Worm (Caenorhabditis elegans) whole organism, L4/young adult: ENCODE data around the gene C04E12.5.

Source experiments
- W03F9.2 ChIP-seq: fragments of 150-350 bp; optimal IDR thresholded peaks from 2 replicates; lab custom pipeline; 2014; ENCODE audit warnings: missing biosample characterization, missing genetic modification characterization
- him-1 ChIP-seq: sonication (generic microtip); optimal IDR thresholded peaks from 2 replicates; lab custom pipeline; 2016; ENCODE audit warnings: missing genotype, missing genetic modification reagents, missing genetic modification characterization, missing compliant biosample characterization

ce11 chrV:3344001-3344400, 14.4 kb upstream of the C04E12.5 start:
- no peak for TF ChIP-seq W03F9.2
- no peak for TF ChIP-seq him-1 (tag; lab: Kevin White, UChicago)
